Worm (Caenorhabditis elegans): ENCODE results near the gene sru-1.

DNA sequence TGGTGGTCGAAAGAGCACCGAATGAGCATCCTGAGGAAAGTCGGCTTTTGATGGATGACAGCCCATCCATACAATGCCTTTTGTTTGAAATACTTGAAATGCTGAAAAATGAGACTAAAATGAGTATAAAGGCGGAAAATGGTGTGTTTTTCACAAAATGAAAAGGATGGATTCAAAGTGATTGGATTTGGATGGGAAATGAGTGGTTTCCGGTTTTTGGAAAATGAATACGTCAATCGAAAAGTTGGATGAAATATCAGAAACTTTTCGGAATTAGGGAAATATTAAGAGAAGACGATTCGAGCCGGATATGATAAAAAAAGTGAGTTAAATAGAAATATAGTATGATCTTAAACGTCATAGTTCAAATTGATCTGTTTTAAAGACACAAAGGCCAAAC, 21.0 kb upstream of the sru-1 start, which contains the start of gene F38E11.6:
- TF ChIP-seq fkh-2 (tag; optimal IDR thresholded peaks at IDR 0.05) (no peak), egl-27 (tag; optimal IDR thresholded peaks at IDR 0.05) (no peak), jun-1 (tag; optimal IDR thresholded peaks at IDR 0.05) (no peak), eor-1 (tag; optimal IDR thresholded peaks at IDR 0.05) (no peak)

Measured in whole organism, L3 larva.